Worm (Caenorhabditis elegans) whole organism, dauer: Measurements from ENCODE around the gene ubc-7.

ENCODE experiments used
- unc-62 ChIP-seq: sonication (generic microtip); optimal IDR thresholded peaks from 2 replicates; lab custom pipeline; 2017; ENCODE audit warnings: missing biosample characterization, missing genetic modification reagents, missing genetic modification characterization

Gene ubc-7

DNA sequence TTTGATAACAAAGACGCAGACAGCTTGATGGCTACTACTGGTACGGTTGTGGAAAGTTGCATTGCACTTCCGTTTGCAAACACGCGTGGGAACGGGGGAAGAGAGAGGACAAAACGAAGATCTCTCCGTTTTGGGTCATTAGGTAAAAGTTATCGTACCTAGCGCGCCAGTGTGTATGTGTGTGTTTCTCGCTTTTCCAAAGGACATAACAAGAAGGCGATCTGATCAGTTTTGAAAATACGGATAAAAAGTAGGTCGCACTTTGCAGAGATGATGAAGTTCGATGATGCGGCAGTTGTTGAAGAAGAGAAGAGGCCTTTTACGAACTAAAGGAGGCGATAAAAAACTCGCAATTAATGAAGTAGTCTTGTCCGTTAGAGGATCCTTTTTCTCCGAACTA is 14.1 kb upstream of the ubc-7 start:
- no peak for TF ChIP-seq unc-62 (GFP tag; lab: Kevin White, UChicago)

- TF ChIP-seq unc-62 (GFP tag; lab: Kevin White, UChicago), result no peak
Observed at ce11 chrIII:9642110-9642509, 11.1 kb upstream of the ubc-7 start.

DNA sequence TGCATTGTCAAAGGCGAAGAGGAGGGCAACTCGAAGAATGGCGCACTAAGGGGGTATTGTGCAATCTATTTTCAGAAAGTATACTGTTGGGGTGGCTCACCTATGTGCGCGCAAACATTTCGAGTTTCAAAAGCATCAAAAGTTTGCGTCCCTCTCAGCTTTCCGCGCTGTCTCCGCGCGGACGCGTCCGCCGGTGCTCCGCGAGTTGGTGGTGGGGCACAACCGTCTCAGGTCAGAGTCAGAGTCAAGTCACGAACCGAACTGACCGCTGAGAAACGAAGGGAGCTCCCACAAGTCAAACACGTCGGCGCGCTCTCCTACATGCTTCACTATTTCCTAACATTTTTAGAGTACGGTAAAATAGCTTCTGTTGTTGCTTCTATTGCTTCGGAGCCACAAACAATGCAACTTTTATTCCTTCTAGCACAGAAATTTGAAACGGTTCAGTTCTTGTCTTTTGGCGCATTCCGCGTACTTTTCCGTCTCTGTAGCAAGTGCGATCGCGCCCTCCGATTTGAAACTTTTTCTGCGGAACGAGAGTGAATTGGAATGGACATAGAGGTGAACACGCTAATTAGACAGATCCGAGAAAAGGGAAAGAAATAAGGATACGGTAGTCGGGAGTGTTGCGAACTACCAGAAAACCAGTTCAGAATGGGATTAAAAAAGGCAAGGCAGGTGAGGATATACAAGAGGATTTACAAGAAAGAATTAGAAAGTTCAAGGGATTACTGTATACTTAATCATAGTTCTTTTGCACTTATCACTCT is 8.5 kb upstream of the ubc-7 start:
- no peak for TF ChIP-seq unc-62 (GFP tag; lab: Kevin White, UChicago)

DNA sequence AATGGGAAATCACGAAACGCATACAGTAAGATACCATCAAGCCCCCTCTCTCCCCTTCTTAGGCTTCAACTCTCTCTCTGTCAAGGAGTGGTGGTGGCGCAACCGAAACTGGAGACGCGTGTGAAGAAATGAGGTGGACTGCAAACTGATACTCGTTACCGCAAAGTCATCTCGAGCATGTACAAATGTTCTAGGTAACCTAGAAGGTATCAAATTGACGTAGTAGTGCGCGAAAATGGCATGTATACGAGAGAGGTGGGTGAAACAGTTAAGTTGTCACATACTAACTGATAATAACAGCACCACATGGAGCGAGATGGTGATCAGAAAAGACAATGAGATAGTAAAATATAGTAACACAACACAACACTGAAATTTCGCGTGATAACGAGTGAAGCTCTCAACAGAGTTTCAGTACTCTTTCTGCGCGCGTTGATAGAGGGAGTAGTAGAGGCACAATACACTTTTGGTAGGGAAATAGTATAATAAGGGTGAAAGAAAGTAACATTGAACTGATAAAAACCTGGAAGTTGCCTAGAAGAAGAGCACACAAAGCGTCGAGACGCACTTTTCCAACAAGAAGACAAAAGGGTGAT is 7.3 kb upstream of the ubc-7 start:
- no peak for TF ChIP-seq unc-62 (GFP tag; lab: Kevin White, UChicago)

ce11 chrIII:9637016-9637415 is 6.0 kb upstream of the ubc-7 start, which contains the start of gene gei-13:
TSS of gene gei-13 (minus strand) at chrIII:9637116.
- no peak for TF ChIP-seq unc-62 (GFP tag; lab: Kevin White, UChicago)

DNA sequence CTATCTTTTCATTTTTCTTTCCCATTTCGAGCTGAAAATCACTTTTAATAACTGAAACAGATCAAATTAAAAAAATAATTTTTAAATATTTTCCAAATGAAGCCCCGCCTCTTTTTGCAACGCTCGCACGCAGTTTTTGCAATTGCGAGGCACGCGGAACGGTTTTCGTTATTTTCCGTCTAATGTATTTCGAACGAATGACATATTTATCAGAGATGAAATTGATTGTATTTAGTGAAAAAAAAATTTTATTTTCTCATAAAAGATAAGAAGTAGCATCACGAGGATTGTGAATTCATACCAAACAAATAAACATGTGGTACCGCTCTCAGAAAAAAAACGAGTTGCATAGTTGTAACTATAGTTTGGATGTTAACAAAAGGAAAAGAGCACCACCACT is 1.1 kb downstream of the ubc-7 start, which contains the start of gene rpac-19:
TSS of gene rpac-19 (minus strand) at position 31 of the 400 bp plus-strand sequence.
- TF ChIP-seq unc-62 (GFP tag; lab: Kevin White, UChicago), result no peak

ce11 chrIII:9629054-9629453 is 1.9 kb downstream of the ubc-7 start, which contains the start of gene tbg-1:
TSS of gene tbg-1 (minus strand) at chrIII:9629154.
- TF ChIP-seq unc-62 (GFP tag; lab: Kevin White, UChicago), result no peak

DNA sequence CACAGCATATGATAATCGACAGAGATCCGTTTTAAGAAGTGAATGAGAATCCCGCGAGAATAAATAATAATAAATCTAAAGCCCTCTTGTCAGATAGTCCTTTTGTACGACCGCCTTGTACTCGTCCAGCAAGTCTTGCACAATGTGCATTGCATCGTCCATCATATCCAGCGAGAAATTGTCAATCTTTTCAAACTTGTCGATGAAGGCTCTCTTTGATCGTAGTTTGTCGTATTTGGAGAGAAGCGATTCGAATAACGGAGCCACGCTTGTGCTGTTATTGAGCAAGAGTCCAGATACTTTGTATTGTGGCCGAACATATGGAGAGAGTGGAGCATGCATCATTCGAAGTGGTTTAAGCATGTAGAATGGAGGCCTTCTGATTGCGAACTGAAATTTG is 4.4 kb downstream of the ubc-7 start:
- no peak for TF ChIP-seq unc-62 (GFP tag; lab: Kevin White, UChicago)

DNA sequence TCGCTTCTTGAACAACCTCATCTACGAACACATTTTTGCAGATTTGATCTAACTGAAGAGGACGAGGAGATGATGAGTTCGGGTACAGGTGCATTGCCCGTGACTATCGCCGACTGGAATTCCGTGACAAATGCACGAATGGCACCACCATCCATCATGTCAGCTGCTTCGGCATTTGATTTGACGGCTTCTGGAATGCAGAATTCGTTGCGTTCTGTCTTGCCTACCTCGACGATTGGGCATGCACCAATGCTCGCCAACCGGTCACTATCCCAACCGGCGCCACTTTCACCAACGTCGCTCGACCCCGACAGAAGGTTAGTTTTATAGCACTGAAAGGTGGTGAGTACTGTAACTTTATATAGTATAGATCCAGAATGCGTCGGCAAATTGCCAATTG is 7.5 kb downstream of the ubc-7 start:
- no peak for TF ChIP-seq unc-62 (GFP tag; lab: Kevin White, UChicago)

DNA sequence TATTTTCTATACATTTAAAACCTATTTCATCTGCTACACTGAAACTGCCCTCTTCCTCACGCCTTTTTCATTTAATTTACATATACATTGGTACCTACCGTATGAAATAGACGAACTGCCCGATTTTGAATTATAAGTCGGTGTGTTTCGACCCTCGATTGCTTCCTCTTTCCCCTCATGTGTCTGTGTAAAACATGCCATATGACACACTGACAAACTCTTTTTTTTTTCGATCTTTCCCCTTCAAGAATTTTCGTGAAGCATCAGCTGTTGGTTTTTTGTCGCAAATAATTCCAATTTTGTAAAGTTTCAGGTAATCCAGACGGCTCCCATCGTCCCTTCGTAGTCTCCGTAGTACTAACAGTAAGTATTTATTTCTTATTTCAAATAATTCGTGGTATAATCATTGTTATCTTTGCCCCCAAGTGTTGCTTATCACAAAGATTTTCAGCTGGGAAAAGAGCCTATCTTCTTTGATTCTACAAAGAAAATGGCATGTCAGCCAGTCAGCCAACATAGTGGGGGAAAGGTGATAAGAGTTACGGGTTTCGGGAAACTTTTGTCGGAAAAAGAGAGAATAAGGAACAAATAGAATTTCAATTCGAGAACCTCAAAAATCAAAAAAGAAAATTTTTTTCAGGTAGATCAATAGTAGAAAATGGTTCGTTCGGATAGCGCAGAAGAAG is 9.0 kb downstream of the ubc-7 start:
- no peak for TF ChIP-seq unc-62 (GFP tag; lab: Kevin White, UChicago)

- no peak for TF ChIP-seq unc-62 (GFP tag; lab: Kevin White, UChicago)
Observed at ce11 chrIII:9620148-9620547, 10.8 kb downstream of the ubc-7 start.

DNA sequence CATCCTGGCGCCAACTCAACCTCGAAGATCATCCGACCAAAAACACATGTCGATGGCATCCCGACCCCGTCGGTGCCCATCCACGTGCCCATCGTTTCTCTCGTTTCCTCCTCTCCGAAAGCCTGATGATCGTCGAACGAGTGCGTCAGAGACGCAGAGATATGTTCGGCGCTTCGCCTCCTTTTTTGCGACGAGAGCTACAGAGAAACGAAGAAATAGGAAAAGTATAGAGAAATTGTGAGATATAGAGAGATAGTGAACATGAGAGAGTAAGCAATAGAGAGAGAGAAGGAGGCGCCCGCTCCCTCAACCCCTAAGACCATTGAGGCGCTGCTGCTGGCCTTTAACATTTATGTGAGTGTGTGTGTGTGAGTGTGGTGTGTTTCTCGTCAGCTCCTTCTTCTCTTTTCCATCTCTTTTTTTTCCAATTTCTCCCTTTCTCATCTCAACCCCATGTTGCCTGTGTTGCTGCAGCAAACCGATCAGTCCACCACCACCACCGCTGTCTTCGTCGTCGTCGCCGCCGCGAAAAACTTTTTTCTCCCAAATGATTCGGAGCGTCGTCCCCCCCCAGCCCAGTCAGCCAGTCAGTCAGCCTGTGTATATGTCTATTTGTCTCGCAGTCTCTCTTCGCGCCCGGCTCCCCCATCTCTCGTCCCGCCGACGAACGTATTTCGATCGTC is 11.7 kb downstream of the ubc-7 start, which contains the start of gene hlh-11:
TSS of gene hlh-11 (plus strand) at position 633 of the 683 bp plus-strand sequence.
- no peak for TF ChIP-seq unc-62 (GFP tag; lab: Kevin White, UChicago)

ce11 chrIII:9617599-9618262 is 13.2 kb downstream of the ubc-7 start:
- no peak for TF ChIP-seq unc-62 (GFP tag; lab: Kevin White, UChicago)

DNA sequence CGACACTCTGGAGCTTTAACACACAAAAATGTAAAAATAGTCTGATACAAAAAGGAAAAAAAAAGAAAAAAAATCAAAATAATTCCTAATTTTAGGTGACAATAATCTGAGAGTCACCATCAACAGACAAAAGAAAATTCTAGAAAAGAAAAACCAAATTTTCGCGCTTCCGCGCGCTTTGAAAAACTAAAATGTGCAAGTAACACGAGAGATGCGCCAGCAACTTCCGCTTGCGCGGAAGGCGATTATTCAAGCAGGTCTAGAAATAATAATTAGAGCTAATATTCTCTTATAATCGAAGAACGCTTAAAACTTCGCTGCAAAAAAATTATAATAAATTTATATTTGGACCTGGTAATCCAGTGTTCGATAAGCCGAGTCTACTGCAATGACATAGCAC is 14.0 kb downstream of the ubc-7 start:
- TF ChIP-seq unc-62 (GFP tag; lab: Kevin White, UChicago), result no peak

- no peak for TF ChIP-seq unc-62 (GFP tag; lab: Kevin White, UChicago)
Observed at ce11 chrIII:9616426-9616825, 14.5 kb downstream of the ubc-7 start, which contains the start of gene hcp-3. TSS of gene hcp-3 (minus strand) at chrIII:9616470.
